Worm (Caenorhabditis elegans) whole organism, L4 larva: ENCODE results near the gene ZC204.13.

Experiments used
- egl-27 ChIP-seq: sonication (generic microtip); optimal IDR thresholded peaks from 3 replicates; lab custom pipeline; 2017; ENCODE audit warnings: missing biosample characterization, missing genetic modification reagents, missing genetic modification characterization
- jun-1 ChIP-seq: fragments of 150-350 bp; optimal IDR thresholded peaks from 2 replicates; lab custom pipeline; 2014; ENCODE audit warnings: missing biosample characterization, missing genetic modification reagents, missing genetic modification characterization
- lin-15B ChIP-seq: fragments of 150-350 bp; sonication (generic microtip); optimal IDR thresholded peaks from 3 replicates; lab custom pipeline; 2014; ENCODE audit warnings: missing biosample characterization, missing genetic modification characterization
- mep-1 ChIP-seq: fragments of 150-350 bp; sonication (generic microtip); optimal IDR thresholded peaks from 3 replicates; lab custom pipeline; 2014; ENCODE audit warnings: missing biosample characterization, missing genetic modification characterization
- nhr-10 ChIP-seq: fragments of 150-350 bp; optimal IDR thresholded peaks from 2 replicates; lab custom pipeline; 2014; ENCODE audit warnings: missing biosample characterization, missing genetic modification characterization
- saeg-2 ChIP-seq: fragments of 200-800 bp; sonication (Bioruptor generic); IDR thresholded peaks from 2 replicates; pipeline ENCODE4 v1.3.6; 2022; ENCODE audit warnings: missing genetic modification reagents, missing genetic modification characterization, missing compliant biosample characterization

ce11 chrII:1683742-1684141 lies 23.0 kb upstream of the ZC204.13 start, which contains the start of gene fbxb-25:
- no peak for TF ChIP-seq egl-27
- no peak for TF ChIP-seq nhr-10 (tag; lab: Kevin White, UChicago)
- no peak for TF ChIP-seq saeg-2 (GFP tag; lab: Robert Waterston, UW)
- no peak for TF ChIP-seq jun-1
- no peak for TF ChIP-seq mep-1 (tag; lab: Kevin White, UChicago)
- TF ChIP-seq lin-15B (tag; lab: Kevin White, UChicago): no peak
